Fruit fly (Drosophila melanogaster) whole organism, embryonic: ENCODE measurements around the gene CG32137.

Experiments used
- D19A ChIP-seq: fragments of 200-800 bp; optimal IDR thresholded peaks from 3 replicates; lab custom pipeline; 2019; ENCODE audit warnings: missing biosample characterization, mild to moderate bottlenecking, missing genetic modification characterization, moderate library complexity
- lola ChIP-seq, 3 experiments: fragments of >200 bp in 2 of 3; fragments of 200-800 bp in 1 of 3; sonication (Bioruptor generic) in 1 of 3; optimal IDR thresholded peaks; 2 replicates each; lab custom pipeline; 2017 to 2019; ENCODE audit warnings: missing biosample characterization in 3 of 3, missing genetic modification characterization in 3 of 3, mild to moderate bottlenecking in 1 of 3, moderate library complexity in 1 of 3
- peb ChIP-seq: fragments of 200-800 bp; sonication (Bioruptor generic); IDR thresholded peaks from 2 replicates; pipeline ENCODE4 v1.3.6; 2022; ENCODE audit warnings: missing biosample characterization, missing genetic modification characterization
- slou ChIP-seq: fragments of 200-800 bp; sonication (Bioruptor generic); optimal IDR thresholded peaks from 3 replicates; lab custom pipeline; 2016; ENCODE audit warnings: missing biosample characterization, missing genetic modification characterization

- TF ChIP-seq peb (GFP tag; lab: Robert Waterston, UW) = no peak
- TF ChIP-seq slou (GFP tag; lab: Kevin White, UChicago) = no peak
- TF ChIP-seq lola (GFP tag; optimal IDR thresholded peaks at IDR 0.05; lab: Kevin White, UChicago) = no peak
- TF ChIP-seq D19A (tag; lab: Kevin White, UChicago) = no peak
Measured at dm6 chr3L:13973377-13974111, 34.5 kb downstream of the CG32137 start, which contains the start of the genes CG13738 and Hsc70-1.
